Fruit fly (Drosophila melanogaster) whole organism, pupa: ENCODE measurements around the gene Nepl17.

ENCODE experiments used
- CG10348 ChIP-seq: fragments of 200-800 bp; sonication (Bioruptor generic); IDR thresholded peaks from 2 replicates; pipeline ENCODE4 v1.3.6; 2022; ENCODE audit warnings: missing biosample characterization, missing genetic modification characterization
- CG12605 ChIP-seq: fragments of 200-800 bp; sonication (Bioruptor generic); IDR thresholded peaks from 2 replicates; pipeline ENCODE4 v1.3.6; 2022; ENCODE audit warnings: missing biosample characterization, missing genetic modification characterization
- CG13204 ChIP-seq: fragments of 200-800 bp; sonication (Bioruptor generic); optimal IDR thresholded peaks from 2 replicates; lab custom pipeline; 2018; ENCODE audit warnings: missing biosample characterization, mild to moderate bottlenecking, missing genetic modification characterization, moderate library complexity
- CG32121 ChIP-seq: fragments of 200-800 bp; sonication (Bioruptor generic); IDR thresholded peaks from 2 replicates; pipeline ENCODE4 v1.3.6; 2022; ENCODE audit warnings: missing biosample characterization, missing genetic modification characterization
- CG34367 ChIP-seq: fragments of 200-800 bp; sonication (Bioruptor generic); optimal IDR thresholded peaks from 2 replicates; lab custom pipeline; 2018; ENCODE audit warnings: missing biosample characterization, mild to moderate bottlenecking, missing genetic modification characterization
- CG4496 ChIP-seq: fragments of 200-800 bp; sonication (Bioruptor generic); IDR thresholded peaks from 3 replicates; pipeline ENCODE4 v1.3.6; 2022; ENCODE audit warnings: missing biosample characterization, missing genetic modification characterization
- CG8159 ChIP-seq: fragments of 200-800 bp; sonication (Bioruptor generic); optimal IDR thresholded peaks from 3 replicates; lab custom pipeline; 2018; ENCODE audit warnings: missing biosample characterization, mild to moderate bottlenecking, missing genetic modification characterization, moderate library complexity
- CG8301 ChIP-seq: fragments of 200-800 bp; sonication (Bioruptor generic); optimal IDR thresholded peaks from 2 replicates; lab custom pipeline; 2018; ENCODE audit warnings: missing biosample characterization, mild to moderate bottlenecking, missing genetic modification characterization
- EcR ChIP-seq: fragments of 200-800 bp; sonication (Bioruptor generic); optimal IDR thresholded peaks from 3 replicates; lab custom pipeline; 2019; ENCODE audit warnings: missing biosample characterization, missing genetic modification characterization, mild to moderate bottlenecking, moderate library complexity, missing genetic modification reagents
- Pif1A ChIP-seq: fragments of 200-800 bp; sonication (Bioruptor generic); optimal IDR thresholded peaks from 3 replicates; lab custom pipeline; 2016; ENCODE audit warnings: missing biosample characterization, missing genetic modification characterization
- Pif1B ChIP-seq: fragments of 200-800 bp; sonication (Bioruptor generic); optimal IDR thresholded peaks from 3 replicates; lab custom pipeline; 2016; ENCODE audit warnings: missing biosample characterization, missing genetic modification characterization
- Snoo ChIP-seq: fragments of 200-800 bp; sonication (Bioruptor generic); optimal IDR thresholded peaks from 3 replicates; lab custom pipeline; 2017; ENCODE audit warnings: missing biosample characterization, mild to moderate bottlenecking, missing genetic modification characterization, inconsistent platforms
- fd96Ca ChIP-seq: fragments of 200-800 bp; sonication (Bioruptor generic); IDR thresholded peaks from 3 replicates; pipeline ENCODE4 v1.3.6; 2022; ENCODE audit warnings: missing biosample characterization, missing genetic modification characterization
- rn ChIP-seq: fragments of 200-800 bp; sonication (Bioruptor generic); IDR thresholded peaks from 2 replicates; pipeline ENCODE4 v1.3.6; 2022; ENCODE audit warnings: missing biosample characterization, missing genetic modification characterization

dm6 chr3R:28897891-28898290 lies 25.2 kb downstream of the Nepl17 start:
- TF ChIP-seq CG32121, result no peak
- TF ChIP-seq CG8159 (tag; lab: Kevin White, UChicago), result no peak
- no peak for TF ChIP-seq fd96Ca (GFP tag; lab: Robert Waterston, UW)
- no peak for TF ChIP-seq CG4496
- no peak for TF ChIP-seq CG10348
- no peak for TF ChIP-seq CG13204
- TF ChIP-seq EcR (GFP tag; lab: Kevin White, UChicago), result no peak
- TF ChIP-seq CG8301 (tag; lab: Kevin White, UChicago), result no peak
- no peak for TF ChIP-seq Pif1A
- TF ChIP-seq CG34367 (tag; lab: Kevin White, UChicago), result no peak
- no peak for TF ChIP-seq Snoo (tag; lab: Kevin White, UChicago)
- TF ChIP-seq Pif1B (GFP tag; lab: Kevin White, UChicago), result no peak
- TF ChIP-seq rn (GFP tag; lab: Robert Waterston, UW), result no peak
- TF ChIP-seq CG12605 (GFP tag; lab: Robert Waterston, UW), result no peak
